Fruit fly (Drosophila melanogaster) whole organism, wandering third instar larva: ENCODE data around the gene prtp.

ENCODE experiments used
- CrebA ChIP-seq: fragments of 200-800 bp; sonication (Bioruptor generic); optimal IDR thresholded peaks from 2 replicates; lab custom pipeline; 2016; ENCODE audit warnings: missing biosample characterization, mild to moderate bottlenecking, missing genetic modification characterization, borderline replicate concordance
- Hr78 ChIP-seq: fragments of >200 bp; optimal IDR thresholded peaks from 2 replicates; lab custom pipeline; 2017; ENCODE audit warnings: missing biosample characterization, missing genetic modification characterization
- Myc ChIP-seq: fragments of >200 bp; optimal IDR thresholded peaks from 2 replicates; lab custom pipeline; 2017
- N ChIP-seq: fragments of >200 bp; optimal IDR thresholded peaks from 2 replicates; lab custom pipeline; 2018; ENCODE audit warnings: missing biosample characterization, missing external identifiers, missing genetic modification characterization
- OdsH ChIP-seq: fragments of 200-800 bp; sonication (Bioruptor generic); optimal IDR thresholded peaks from 2 replicates; lab custom pipeline; 2016; ENCODE audit warnings: missing biosample characterization, mild to moderate bottlenecking, missing genetic modification characterization
- Rel ChIP-seq, 2 experiments: fragments of 200-800 bp; sonication (Bioruptor generic) in 1 of 2; optimal IDR thresholded peaks; 2 replicates in 1 of 2; 3 replicates in 1 of 2; lab custom pipeline; 2016 to 2019; ENCODE audit warnings: mild to moderate bottlenecking in 2 of 2, missing biosample characterization in 2 of 2, missing genetic modification characterization in 2 of 2, moderate library complexity in 1 of 2
- Vsx2 ChIP-seq: fragments of 200-300, 225-300 bp; sonication (Bioruptor generic); optimal IDR thresholded peaks from 2 replicates; lab custom pipeline; 2018; ENCODE audit warnings: missing biosample characterization, missing genetic modification characterization; ENCODE audit not compliant: partially characterized antibody
- dsf ChIP-seq: sonication (Bioruptor generic); optimal IDR thresholded peaks from 2 replicates; lab custom pipeline; 2016; ENCODE audit warnings: missing biosample characterization, missing genetic modification characterization, borderline replicate concordance
- ey ChIP-seq: fragments of 200-800 bp; sonication (Bioruptor generic); optimal IDR thresholded peaks from 2 replicates; lab custom pipeline; 2016; ENCODE audit warnings: missing biosample characterization, missing genetic modification characterization
- pan ChIP-seq: fragments of >200 bp; optimal IDR thresholded peaks from 2 replicates; lab custom pipeline; 2017
- psq ChIP-seq: fragments of 200-800 bp; sonication (Bioruptor generic); optimal IDR thresholded peaks from 3 replicates; lab custom pipeline; 2017; ENCODE audit warnings: missing biosample characterization, mild to moderate bottlenecking, missing genetic modification characterization, moderate library complexity

dm6 chrX:11723946-11724345 is 7.4 kb downstream of the prtp start, which contains the start of gene CG15221:
- no peak for TF ChIP-seq pan (lab: Kevin White, UChicago)
- TF ChIP-seq N (GFP tag; lab: Kevin White, UChicago): no peak
- TF ChIP-seq dsf: no peak
- TF ChIP-seq Rel (GFP tag; optimal IDR thresholded peaks at IDR 0.05; lab: Kevin White, UChicago): no peak
- TF ChIP-seq Rel (tag; optimal IDR thresholded peaks at IDR 0.05; lab: Kevin White, UChicago): no peak
- TF ChIP-seq Hr78 (GFP tag; lab: Kevin White, UChicago): no peak
- no peak for TF ChIP-seq Myc (lab: Kevin White, UChicago)
- TF ChIP-seq psq (GFP tag; lab: Kevin White, UChicago): no peak
- TF ChIP-seq ey (GFP tag; lab: Kevin White, UChicago): no peak
- TF ChIP-seq CrebA (GFP tag; lab: Kevin White, UChicago): no peak
- no peak for TF ChIP-seq OdsH (GFP tag; lab: Kevin White, UChicago)
- no peak for TF ChIP-seq Vsx2
